Fruit fly (Drosophila melanogaster) whole organism, pupa: ENCODE results near the gene CG9922.

Experiments
- CG10348 ChIP-seq: fragments of 200-800 bp; sonication (Bioruptor generic); IDR thresholded peaks from 2 replicates; pipeline ENCODE4 v1.3.6; 2022; ENCODE audit warnings: missing biosample characterization, missing genetic modification characterization
- CG12605 ChIP-seq: fragments of 200-800 bp; sonication (Bioruptor generic); IDR thresholded peaks from 2 replicates; pipeline ENCODE4 v1.3.6; 2022; ENCODE audit warnings: missing biosample characterization, missing genetic modification characterization
- CG13204 ChIP-seq: fragments of 200-800 bp; sonication (Bioruptor generic); optimal IDR thresholded peaks from 2 replicates; lab custom pipeline; 2018; ENCODE audit warnings: missing biosample characterization, mild to moderate bottlenecking, missing genetic modification characterization, moderate library complexity
- CG14655 ChIP-seq: fragments of 200-800 bp; sonication (Bioruptor generic); optimal IDR thresholded peaks from 3 replicates; lab custom pipeline; 2017; ENCODE audit warnings: mild to moderate bottlenecking, missing biosample characterization, missing genetic modification reagents, missing genetic modification characterization
- CG15710 ChIP-seq: fragments of 200-800 bp; sonication (Bioruptor generic); optimal IDR thresholded peaks from 2 replicates; lab custom pipeline; 2018; ENCODE audit warnings: missing biosample characterization, mild to moderate bottlenecking, missing genetic modification characterization, moderate library complexity
- CG17806 ChIP-seq: fragments of 200-800 bp; sonication (Bioruptor generic); optimal IDR thresholded peaks from 2 replicates; lab custom pipeline; 2018; ENCODE audit warnings: missing biosample characterization, mild to moderate bottlenecking, missing genetic modification characterization, moderate library complexity
- CG32121 ChIP-seq: fragments of 200-800 bp; sonication (Bioruptor generic); IDR thresholded peaks from 2 replicates; pipeline ENCODE4 v1.3.6; 2022; ENCODE audit warnings: missing biosample characterization, missing genetic modification characterization
- CG34367 ChIP-seq: fragments of 200-800 bp; sonication (Bioruptor generic); optimal IDR thresholded peaks from 2 replicates; lab custom pipeline; 2018; ENCODE audit warnings: missing biosample characterization, mild to moderate bottlenecking, missing genetic modification characterization
- CG4496 ChIP-seq: fragments of 200-800 bp; sonication (Bioruptor generic); IDR thresholded peaks from 3 replicates; pipeline ENCODE4 v1.3.6; 2022; ENCODE audit warnings: missing biosample characterization, missing genetic modification characterization
- CG8159 ChIP-seq: fragments of 200-800 bp; sonication (Bioruptor generic); optimal IDR thresholded peaks from 3 replicates; lab custom pipeline; 2018; ENCODE audit warnings: missing biosample characterization, mild to moderate bottlenecking, missing genetic modification characterization, moderate library complexity
- CG8301 ChIP-seq: fragments of 200-800 bp; sonication (Bioruptor generic); optimal IDR thresholded peaks from 2 replicates; lab custom pipeline; 2018; ENCODE audit warnings: missing biosample characterization, mild to moderate bottlenecking, missing genetic modification characterization
- CG9948 ChIP-seq: fragments of 200-800 bp; sonication (Bioruptor generic); optimal IDR thresholded peaks from 2 replicates; lab custom pipeline; 2018; ENCODE audit warnings: missing biosample characterization, mild to moderate bottlenecking, missing genetic modification characterization, moderate library complexity
- D1 ChIP-seq: fragments of 200-800 bp; sonication (Bioruptor generic); optimal IDR thresholded peaks from 2 replicates; lab custom pipeline; 2018; ENCODE audit warnings: missing biosample characterization, mild to moderate bottlenecking, missing genetic modification characterization, moderate library complexity
- EcR ChIP-seq: fragments of 200-800 bp; sonication (Bioruptor generic); optimal IDR thresholded peaks from 3 replicates; lab custom pipeline; 2019; ENCODE audit warnings: missing biosample characterization, missing genetic modification characterization, mild to moderate bottlenecking, moderate library complexity, missing genetic modification reagents
- Ets98B ChIP-seq: fragments of 200-800 bp; sonication (Bioruptor generic); IDR thresholded peaks from 2 replicates; pipeline ENCODE4 v1.3.6; 2022; ENCODE audit warnings: missing biosample characterization, missing genetic modification characterization
- Pif1A ChIP-seq: fragments of 200-800 bp; sonication (Bioruptor generic); optimal IDR thresholded peaks from 3 replicates; lab custom pipeline; 2016; ENCODE audit warnings: missing biosample characterization, missing genetic modification characterization
- Pif1B ChIP-seq: fragments of 200-800 bp; sonication (Bioruptor generic); optimal IDR thresholded peaks from 3 replicates; lab custom pipeline; 2016; ENCODE audit warnings: missing biosample characterization, missing genetic modification characterization
- Snoo ChIP-seq: fragments of 200-800 bp; sonication (Bioruptor generic); optimal IDR thresholded peaks from 3 replicates; lab custom pipeline; 2017; ENCODE audit warnings: missing biosample characterization, mild to moderate bottlenecking, missing genetic modification characterization, inconsistent platforms
- fd96Ca ChIP-seq: fragments of 200-800 bp; sonication (Bioruptor generic); IDR thresholded peaks from 3 replicates; pipeline ENCODE4 v1.3.6; 2022; ENCODE audit warnings: missing biosample characterization, missing genetic modification characterization
- gl ChIP-seq: fragments of 200-800 bp; sonication (Bioruptor generic); optimal IDR thresholded peaks from 2 replicates; lab custom pipeline; 2018; ENCODE audit warnings: missing biosample characterization, mild to moderate bottlenecking, missing genetic modification characterization
- rn ChIP-seq: fragments of 200-800 bp; sonication (Bioruptor generic); IDR thresholded peaks from 2 replicates; pipeline ENCODE4 v1.3.6; 2022; ENCODE audit warnings: missing biosample characterization, missing genetic modification characterization

Gene CG9922

dm6 chr3R:14011629-14012028, 24.6 kb downstream of the CG9922 start:
- TF ChIP-seq CG34367 (tag; lab: Kevin White, UChicago), result peak; percentile 6
- TF ChIP-seq Snoo (tag; lab: Kevin White, UChicago), result no peak
- TF ChIP-seq fd96Ca (GFP tag; lab: Robert Waterston, UW), result no peak
- TF ChIP-seq CG4496 (GFP tag; lab: Robert Waterston, UW), result no peak
- no peak for TF ChIP-seq CG13204 (GFP tag; lab: Kevin White, UChicago)
- peak; percentile 37 for TF ChIP-seq CG15710 (tag; lab: Kevin White, UChicago)
- TF ChIP-seq Pif1A (GFP tag; lab: Kevin White, UChicago), result no peak
- no peak for TF ChIP-seq D1
- no peak for TF ChIP-seq Ets98B (GFP tag; lab: Robert Waterston, UW)
- peak; percentile 14 for TF ChIP-seq CG14655
- no peak for TF ChIP-seq gl (tag; lab: Kevin White, UChicago)
- TF ChIP-seq CG12605 (GFP tag; lab: Robert Waterston, UW), result no peak
- TF ChIP-seq CG10348 (GFP tag; lab: Robert Waterston, UW), result no peak
- peak; percentile 14 for TF ChIP-seq CG17806 (tag; lab: Kevin White, UChicago)
- no peak for TF ChIP-seq rn (GFP tag; lab: Robert Waterston, UW)
- peak; percentile 12 for TF ChIP-seq CG9948 (tag; lab: Kevin White, UChicago)
- TF ChIP-seq CG8301 (tag; lab: Kevin White, UChicago), result peak; percentile 7
- TF ChIP-seq Pif1B (GFP tag; lab: Kevin White, UChicago), result no peak
- TF ChIP-seq CG8159 (tag; lab: Kevin White, UChicago), result peak; percentile 58
- peak; percentile 17 for TF ChIP-seq EcR (GFP tag; lab: Kevin White, UChicago)
- no peak for TF ChIP-seq CG32121 (GFP tag; lab: Robert Waterston, UW)

- TF ChIP-seq CG34367 (tag; lab: Kevin White, UChicago) (no peak), CG9948 (tag; lab: Kevin White, UChicago) (no peak), gl (tag; lab: Kevin White, UChicago) (no peak), CG10348 (GFP tag; lab: Robert Waterston, UW) (no peak), CG13204 (GFP tag; lab: Kevin White, UChicago) (no peak), CG32121 (GFP tag; lab: Robert Waterston, UW) (no peak), Pif1A (GFP tag; lab: Kevin White, UChicago) (no peak), CG17806 (tag; lab: Kevin White, UChicago) (no peak), fd96Ca (GFP tag; lab: Robert Waterston, UW) (no peak), Pif1B (GFP tag; lab: Kevin White, UChicago) (no peak), EcR (GFP tag; lab: Kevin White, UChicago) (no peak), D1 (no peak), CG12605 (GFP tag; lab: Robert Waterston, UW) (no peak), CG4496 (GFP tag; lab: Robert Waterston, UW) (no peak), Snoo (tag; lab: Kevin White, UChicago) (no peak), CG8301 (tag; lab: Kevin White, UChicago) (no peak), CG8159 (tag; lab: Kevin White, UChicago) (no peak), CG15710 (tag; lab: Kevin White, UChicago) (no peak), rn (GFP tag; lab: Robert Waterston, UW) (no peak), CG14655 (no peak)
Measured at dm6 chr3R:14011175-14011574, 25.0 kb downstream of the CG9922 start.

- TF ChIP-seq Pif1A (GFP tag; lab: Kevin White, UChicago) (peak; percentile 16), CG15710 (tag; lab: Kevin White, UChicago) (no peak)
Measured at dm6 chr3R:14009643-14010042, 26.6 kb downstream of the CG9922 start.

- peak; percentile 39 for TF ChIP-seq D1
- peak; percentile 8 for TF ChIP-seq CG13204 (GFP tag; lab: Kevin White, UChicago)
- peak; percentile 93 for TF ChIP-seq Ets98B (GFP tag; lab: Robert Waterston, UW)
- peak; percentile 91 for TF ChIP-seq CG32121 (GFP tag; lab: Robert Waterston, UW)
- peak; percentile 78 for TF ChIP-seq CG17806 (tag; lab: Kevin White, UChicago)
- peak; percentile 88 for TF ChIP-seq CG8301 (tag; lab: Kevin White, UChicago)
- peak; percentile 13 for TF ChIP-seq gl (tag; lab: Kevin White, UChicago)
- peak; percentile 89 for TF ChIP-seq CG12605 (GFP tag; lab: Robert Waterston, UW)
- peak; percentile 59 for TF ChIP-seq CG15710 (tag; lab: Kevin White, UChicago)
- peak; percentile 75 for TF ChIP-seq CG8159 (tag; lab: Kevin White, UChicago)
- TF ChIP-seq CG14655, result peak; percentile 85
- TF ChIP-seq Pif1A (GFP tag; lab: Kevin White, UChicago), result peak; percentile 86
- TF ChIP-seq EcR (GFP tag; lab: Kevin White, UChicago), result no peak
- peak; percentile 94 for TF ChIP-seq fd96Ca (GFP tag; lab: Robert Waterston, UW)
- TF ChIP-seq rn (GFP tag; lab: Robert Waterston, UW), result peak; percentile 87
- TF ChIP-seq Snoo (tag; lab: Kevin White, UChicago), result peak; percentile 47
- peak; percentile 73 for TF ChIP-seq CG10348 (GFP tag; lab: Robert Waterston, UW)
- peak; percentile 66 for TF ChIP-seq CG9948 (tag; lab: Kevin White, UChicago)
- TF ChIP-seq Pif1B (GFP tag; lab: Kevin White, UChicago), result peak; percentile 69
- peak; percentile 94 for TF ChIP-seq CG4496 (GFP tag; lab: Robert Waterston, UW)
- peak; percentile 63 for TF ChIP-seq CG34367 (tag; lab: Kevin White, UChicago)
Measured at dm6 chr3R:14008854-14009253, 27.3 kb downstream of the CG9922 start.

- peak; percentile 72 for TF ChIP-seq rn (GFP tag; lab: Robert Waterston, UW)
- peak; percentile 72 for TF ChIP-seq CG32121 (GFP tag; lab: Robert Waterston, UW)
- peak; percentile 87 for TF ChIP-seq CG8301 (tag; lab: Kevin White, UChicago)
- peak; percentile 66 for TF ChIP-seq Ets98B (GFP tag; lab: Robert Waterston, UW)
- TF ChIP-seq CG14655, result peak; percentile 82
- TF ChIP-seq Snoo (tag; lab: Kevin White, UChicago), result no peak
- TF ChIP-seq CG15710 (tag; lab: Kevin White, UChicago), result peak; percentile 72
- peak; percentile 61; the same call in 2 of the 3 replicates for TF ChIP-seq CG4496 (GFP tag; lab: Robert Waterston, UW)
- TF ChIP-seq CG12605 (GFP tag; lab: Robert Waterston, UW), result peak; percentile 88
- TF ChIP-seq CG9948 (tag; lab: Kevin White, UChicago), result peak; percentile 60
- peak; percentile 71 for TF ChIP-seq D1
- peak; percentile 33 for TF ChIP-seq CG34367 (tag; lab: Kevin White, UChicago)
- TF ChIP-seq CG8159 (tag; lab: Kevin White, UChicago), result peak; percentile 95
- peak; percentile 31 for TF ChIP-seq Pif1B (GFP tag; lab: Kevin White, UChicago)
- TF ChIP-seq Pif1A (GFP tag; lab: Kevin White, UChicago), result no peak
- TF ChIP-seq fd96Ca (GFP tag; lab: Robert Waterston, UW), result peak; percentile 58; the same call in 2 of the 3 replicates
- TF ChIP-seq CG13204 (GFP tag; lab: Kevin White, UChicago), result no peak
- peak; percentile 50 for TF ChIP-seq gl (tag; lab: Kevin White, UChicago)
- TF ChIP-seq CG10348 (GFP tag; lab: Robert Waterston, UW), result no peak; the same call in 1 of the 2 replicates
- peak; percentile 94 for TF ChIP-seq CG17806 (tag; lab: Kevin White, UChicago)
- TF ChIP-seq EcR (GFP tag; lab: Kevin White, UChicago), result no peak
- TF ChIP-seq, all 21 proteins: peak for 16
Measured at dm6 chr3R:14007550-14007949, 28.6 kb downstream of the CG9922 start.
